Fruit fly (Drosophila melanogaster) whole organism, pupa: ENCODE data around the gene CG31371.

Experiments
- CG10348 ChIP-seq: fragments of 200-800 bp; sonication (Bioruptor generic); IDR thresholded peaks from 2 replicates; pipeline ENCODE4 v1.3.6; 2022; ENCODE audit warnings: missing biosample characterization, missing genetic modification characterization
- CG12605 ChIP-seq: fragments of 200-800 bp; sonication (Bioruptor generic); IDR thresholded peaks from 2 replicates; pipeline ENCODE4 v1.3.6; 2022; ENCODE audit warnings: missing biosample characterization, missing genetic modification characterization
- CG13204 ChIP-seq: fragments of 200-800 bp; sonication (Bioruptor generic); optimal IDR thresholded peaks from 2 replicates; lab custom pipeline; 2018; ENCODE audit warnings: missing biosample characterization, mild to moderate bottlenecking, missing genetic modification characterization, moderate library complexity
- CG14655 ChIP-seq: fragments of 200-800 bp; sonication (Bioruptor generic); optimal IDR thresholded peaks from 3 replicates; lab custom pipeline; 2017; ENCODE audit warnings: mild to moderate bottlenecking, missing biosample characterization, missing genetic modification reagents, missing genetic modification characterization
- CG15710 ChIP-seq: fragments of 200-800 bp; sonication (Bioruptor generic); optimal IDR thresholded peaks from 2 replicates; lab custom pipeline; 2018; ENCODE audit warnings: missing biosample characterization, mild to moderate bottlenecking, missing genetic modification characterization, moderate library complexity
- CG17806 ChIP-seq: fragments of 200-800 bp; sonication (Bioruptor generic); optimal IDR thresholded peaks from 2 replicates; lab custom pipeline; 2018; ENCODE audit warnings: missing biosample characterization, mild to moderate bottlenecking, missing genetic modification characterization, moderate library complexity
- CG32121 ChIP-seq: fragments of 200-800 bp; sonication (Bioruptor generic); IDR thresholded peaks from 2 replicates; pipeline ENCODE4 v1.3.6; 2022; ENCODE audit warnings: missing biosample characterization, missing genetic modification characterization
- CG34367 ChIP-seq: fragments of 200-800 bp; sonication (Bioruptor generic); optimal IDR thresholded peaks from 2 replicates; lab custom pipeline; 2018; ENCODE audit warnings: missing biosample characterization, mild to moderate bottlenecking, missing genetic modification characterization
- CG4496 ChIP-seq: fragments of 200-800 bp; sonication (Bioruptor generic); IDR thresholded peaks from 3 replicates; pipeline ENCODE4 v1.3.6; 2022; ENCODE audit warnings: missing biosample characterization, missing genetic modification characterization
- CG8159 ChIP-seq: fragments of 200-800 bp; sonication (Bioruptor generic); optimal IDR thresholded peaks from 3 replicates; lab custom pipeline; 2018; ENCODE audit warnings: missing biosample characterization, mild to moderate bottlenecking, missing genetic modification characterization, moderate library complexity
- CG8301 ChIP-seq: fragments of 200-800 bp; sonication (Bioruptor generic); optimal IDR thresholded peaks from 2 replicates; lab custom pipeline; 2018; ENCODE audit warnings: missing biosample characterization, mild to moderate bottlenecking, missing genetic modification characterization
- CG9948 ChIP-seq: fragments of 200-800 bp; sonication (Bioruptor generic); optimal IDR thresholded peaks from 2 replicates; lab custom pipeline; 2018; ENCODE audit warnings: missing biosample characterization, mild to moderate bottlenecking, missing genetic modification characterization, moderate library complexity
- D1 ChIP-seq: fragments of 200-800 bp; sonication (Bioruptor generic); optimal IDR thresholded peaks from 2 replicates; lab custom pipeline; 2018; ENCODE audit warnings: missing biosample characterization, mild to moderate bottlenecking, missing genetic modification characterization, moderate library complexity
- EcR ChIP-seq: fragments of 200-800 bp; sonication (Bioruptor generic); optimal IDR thresholded peaks from 3 replicates; lab custom pipeline; 2019; ENCODE audit warnings: missing biosample characterization, missing genetic modification characterization, mild to moderate bottlenecking, moderate library complexity, missing genetic modification reagents
- Ets98B ChIP-seq: fragments of 200-800 bp; sonication (Bioruptor generic); IDR thresholded peaks from 2 replicates; pipeline ENCODE4 v1.3.6; 2022; ENCODE audit warnings: missing biosample characterization, missing genetic modification characterization
- Pif1A ChIP-seq: fragments of 200-800 bp; sonication (Bioruptor generic); optimal IDR thresholded peaks from 3 replicates; lab custom pipeline; 2016; ENCODE audit warnings: missing biosample characterization, missing genetic modification characterization
- Pif1B ChIP-seq: fragments of 200-800 bp; sonication (Bioruptor generic); optimal IDR thresholded peaks from 3 replicates; lab custom pipeline; 2016; ENCODE audit warnings: missing biosample characterization, missing genetic modification characterization
- Snoo ChIP-seq: fragments of 200-800 bp; sonication (Bioruptor generic); optimal IDR thresholded peaks from 3 replicates; lab custom pipeline; 2017; ENCODE audit warnings: missing biosample characterization, mild to moderate bottlenecking, missing genetic modification characterization, inconsistent platforms
- fd96Ca ChIP-seq: fragments of 200-800 bp; sonication (Bioruptor generic); IDR thresholded peaks from 3 replicates; pipeline ENCODE4 v1.3.6; 2022; ENCODE audit warnings: missing biosample characterization, missing genetic modification characterization
- gl ChIP-seq: fragments of 200-800 bp; sonication (Bioruptor generic); optimal IDR thresholded peaks from 2 replicates; lab custom pipeline; 2018; ENCODE audit warnings: missing biosample characterization, mild to moderate bottlenecking, missing genetic modification characterization
- rn ChIP-seq: fragments of 200-800 bp; sonication (Bioruptor generic); IDR thresholded peaks from 2 replicates; pipeline ENCODE4 v1.3.6; 2022; ENCODE audit warnings: missing biosample characterization, missing genetic modification characterization

CG31371 gene

DNA sequence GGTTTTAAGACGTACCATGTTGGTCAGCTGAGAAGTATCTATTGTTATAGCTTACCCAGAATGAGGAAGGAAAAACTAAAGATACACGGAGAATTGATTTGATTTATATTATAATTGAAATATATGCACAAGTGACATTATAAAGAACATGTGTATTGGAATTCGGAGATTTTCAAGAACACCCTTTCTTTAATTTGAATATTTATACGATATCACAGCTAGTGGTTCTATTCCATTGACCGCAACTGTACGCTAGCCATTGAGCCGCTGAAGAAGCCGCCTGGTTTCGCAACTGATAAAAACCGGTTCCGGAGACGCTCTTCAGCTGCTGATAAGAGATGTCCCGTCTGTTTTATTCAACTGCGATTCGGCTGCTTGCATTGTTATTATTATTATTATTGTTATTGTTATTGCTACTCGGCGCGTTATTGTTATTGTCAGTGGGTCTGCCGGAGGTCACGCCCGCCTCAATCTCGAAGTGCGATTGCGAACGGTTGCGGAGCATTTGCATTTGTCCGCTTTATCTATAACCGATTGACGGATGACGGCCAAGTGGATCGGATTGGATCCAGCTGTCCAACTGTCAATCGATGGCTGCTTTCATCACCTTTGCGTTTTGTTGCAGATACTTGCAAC, 41.6 kb downstream of the CG31371 start:
- TF ChIP-seq CG34367 (tag; lab: Kevin White, UChicago) (peak; percentile 58), gl (tag; lab: Kevin White, UChicago) (no peak), CG8159 (tag; lab: Kevin White, UChicago) (peak; percentile 66), rn (no peak), CG32121 (GFP tag; lab: Robert Waterston, UW) (peak; percentile 63), D1 (tag; lab: Kevin White, UChicago) (no peak), Pif1A (no peak), fd96Ca (GFP tag; lab: Robert Waterston, UW) (no peak), EcR (GFP tag; lab: Kevin White, UChicago) (peak; percentile 58), CG17806 (tag; lab: Kevin White, UChicago) (peak; percentile 58), CG10348 (GFP tag; lab: Robert Waterston, UW) (no peak), CG15710 (peak; percentile 67), CG12605 (GFP tag; lab: Robert Waterston, UW) (peak; percentile 65), CG13204 (GFP tag; lab: Kevin White, UChicago) (peak; percentile 59), CG14655 (no peak), Pif1B (GFP tag; lab: Kevin White, UChicago) (peak; percentile 48), CG4496 (GFP tag; lab: Robert Waterston, UW) (peak; percentile 41; the same call in 2 of the 3 replicates), Ets98B (GFP tag; lab: Robert Waterston, UW) (peak; percentile 56; the same call in 1 of the 2 replicates), CG8301 (tag; lab: Kevin White, UChicago) (peak; percentile 63), Snoo (tag; lab: Kevin White, UChicago) (peak; percentile 36), CG9948 (peak; percentile 55)

DNA sequence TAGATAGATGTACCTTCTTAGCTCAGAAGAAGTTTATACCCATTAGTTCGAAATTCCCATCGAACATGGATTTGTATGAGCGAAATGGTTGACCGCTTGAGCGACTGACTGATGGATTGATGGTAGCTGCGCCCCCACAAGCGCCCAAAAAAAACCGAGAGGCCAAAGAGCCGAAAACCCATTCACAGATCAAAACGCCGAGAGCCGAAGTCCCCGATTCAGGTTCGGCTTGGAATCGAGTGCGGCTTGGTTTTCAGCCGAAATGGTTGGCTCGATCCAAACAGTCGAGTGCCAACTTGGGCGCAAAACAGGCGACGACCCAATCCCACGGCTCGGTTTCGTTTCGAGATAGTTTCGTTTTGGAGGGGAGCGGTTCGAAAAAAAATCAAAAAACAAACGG, 43.1 kb downstream of the CG31371 start:
- 0 out of 2 replicates have a peak, but pooled peaks have one; percentile 41 for TF ChIP-seq CG32121 (GFP tag; lab: Robert Waterston, UW)
- TF ChIP-seq gl (tag; lab: Kevin White, UChicago), result no peak
- TF ChIP-seq CG4496 (GFP tag; lab: Robert Waterston, UW), result 0 out of 3 replicates have a peak, but pooled peaks have one; percentile 13

- no peak for TF ChIP-seq EcR (GFP tag; lab: Kevin White, UChicago)
- no peak for TF ChIP-seq CG17806 (tag; lab: Kevin White, UChicago)
- no peak for TF ChIP-seq CG32121 (GFP tag; lab: Robert Waterston, UW)
- no peak for TF ChIP-seq Ets98B (GFP tag; lab: Robert Waterston, UW)
- TF ChIP-seq fd96Ca (GFP tag; lab: Robert Waterston, UW), result no peak
- TF ChIP-seq Pif1B (GFP tag; lab: Kevin White, UChicago), result no peak
- TF ChIP-seq CG34367 (tag; lab: Kevin White, UChicago), result no peak
- TF ChIP-seq D1 (tag; lab: Kevin White, UChicago), result no peak
- no peak for TF ChIP-seq rn
- no peak for TF ChIP-seq CG13204 (GFP tag; lab: Kevin White, UChicago)
- no peak for TF ChIP-seq CG12605 (GFP tag; lab: Robert Waterston, UW)
- TF ChIP-seq CG8301 (tag; lab: Kevin White, UChicago), result no peak
- no peak for TF ChIP-seq CG9948
- TF ChIP-seq CG10348 (GFP tag; lab: Robert Waterston, UW), result no peak
- TF ChIP-seq Snoo (tag; lab: Kevin White, UChicago), result no peak
- TF ChIP-seq CG15710, result no peak
- no peak for TF ChIP-seq CG14655
Observed at dm6 chr3R:30459066-30459935, 44.0 kb downstream of the CG31371 start, which contains the start of the genes CG2224 and CDase. CG2224 (minus strand) TSS chr3R:30459300. CDase (plus strand) TSS chr3R:30459521.

DNA sequence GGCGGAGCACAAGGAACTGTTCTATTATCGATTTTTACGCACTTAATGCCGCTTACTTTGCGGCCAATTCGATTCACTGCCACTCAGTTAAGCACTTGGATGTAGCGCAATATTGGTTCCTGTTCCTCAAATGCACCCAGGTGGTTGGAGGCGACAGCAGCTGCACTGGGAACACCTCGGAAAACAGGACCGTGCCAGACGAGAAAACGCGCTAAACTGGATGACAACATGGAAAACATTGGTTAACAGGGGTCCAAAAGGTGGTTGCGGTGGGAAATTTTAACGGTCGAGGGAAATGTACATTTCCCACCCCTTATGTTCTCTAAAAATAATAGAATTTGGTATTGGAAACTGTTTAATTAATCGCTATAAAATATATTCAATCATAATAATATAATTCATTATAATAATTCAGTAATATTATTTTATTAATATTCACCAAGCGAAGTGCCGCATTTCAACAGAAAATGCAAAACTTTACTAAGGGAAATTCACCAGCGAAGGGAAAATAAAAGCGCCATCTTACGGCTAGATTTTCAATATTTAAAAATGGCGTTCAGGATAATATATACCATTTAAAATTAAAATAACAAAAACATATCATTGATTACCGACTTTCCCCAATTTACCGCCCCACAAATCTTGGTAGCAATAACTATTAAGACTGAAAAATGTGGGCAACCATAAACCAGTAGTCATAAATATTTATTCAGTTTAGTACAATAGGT, 47.3 kb downstream of the CG31371 start, which contains the start of gene aralar1:
aralar1 (minus strand) TSS at position 51 of the 728 bp plus-strand sequence.
- TF ChIP-seq gl (tag; lab: Kevin White, UChicago) (no peak), CG8301 (tag; lab: Kevin White, UChicago) (no peak), CG10348 (GFP tag; lab: Robert Waterston, UW) (no peak), Snoo (tag; lab: Kevin White, UChicago) (no peak), Pif1A (no peak), CG14655 (no peak), Ets98B (GFP tag; lab: Robert Waterston, UW) (no peak)

- no peak for TF ChIP-seq D1 (tag; lab: Kevin White, UChicago)
- TF ChIP-seq fd96Ca (GFP tag; lab: Robert Waterston, UW), result no peak
- TF ChIP-seq gl (tag; lab: Kevin White, UChicago), result no peak
Observed at dm6 chr3R:30454442-30454841, 48.9 kb downstream of the CG31371 start.
